Fruit fly (Drosophila melanogaster): Measurements from ENCODE around the gene mAcon1.
A peak's percentile ranks its signal among the peaks of the same experiment; 100 is the strongest.

Gene mAcon1

DNA sequence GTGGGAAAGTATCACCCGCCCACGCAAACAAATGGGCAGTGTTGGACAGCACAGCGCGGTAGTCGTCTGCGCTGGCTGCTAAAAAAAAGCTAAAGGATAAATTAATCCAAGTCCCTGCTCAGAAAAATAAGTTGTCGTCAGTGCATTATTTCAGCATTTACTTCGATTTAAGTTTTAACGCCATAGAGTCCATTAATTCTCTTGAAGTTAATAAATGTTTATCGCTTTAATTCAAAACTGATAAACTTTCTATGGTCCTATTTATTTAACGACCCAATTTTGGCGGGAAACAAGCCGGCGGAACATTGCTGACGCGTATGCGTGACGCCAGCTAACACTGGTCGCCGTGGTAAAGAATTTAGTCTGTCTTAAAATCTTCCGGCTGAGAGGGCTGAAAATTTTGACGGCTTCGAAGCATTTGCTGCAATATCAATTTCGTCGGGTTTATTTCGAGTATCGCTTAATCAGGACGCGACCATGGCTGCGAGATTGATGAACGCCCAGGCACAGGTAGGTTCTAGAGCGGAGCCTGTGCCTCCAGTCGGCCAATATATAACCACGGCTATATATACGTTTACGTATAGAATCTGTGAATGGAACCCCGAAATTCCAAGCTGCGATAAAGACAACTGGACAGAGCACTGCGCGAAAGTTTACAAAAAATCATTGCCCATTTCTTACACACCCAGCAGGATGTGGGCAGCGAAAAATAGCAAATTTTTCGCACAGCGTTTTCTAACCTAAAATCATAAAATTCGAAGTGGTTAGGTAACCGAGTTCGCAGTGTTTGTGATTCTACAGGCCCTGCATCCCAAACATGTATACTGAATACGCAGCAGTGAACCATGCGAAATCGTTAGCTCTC, at the start of gene mAcon1, which contains the start of the genes CG43345 and CG43346:
Gene mAcon1 (plus strand): TSS at position 276 of the 865 bp plus-strand sequence.
Gene CG43345 (minus strand): TSS at position 287 of the 865 bp plus-strand sequence.
Gene CG43346 (minus strand): TSS at position 287 of the 865 bp plus-strand sequence.
- no peak for TF ChIP-seq Sin3A (optimal IDR thresholded peaks at IDR 0.05)
- TF ChIP-seq ttk (optimal IDR thresholded peaks at IDR 0.05): no peak
- TF ChIP-seq psq (optimal IDR thresholded peaks at IDR 0.05): no peak
- TF ChIP-seq Myc (optimal IDR thresholded peaks at IDR 0.05): no peak
- TF ChIP-seq h (optimal IDR thresholded peaks at IDR 0.05): no peak
- no peak for TF ChIP-seq insv (optimal IDR thresholded peaks at IDR 0.05)

DNA sequence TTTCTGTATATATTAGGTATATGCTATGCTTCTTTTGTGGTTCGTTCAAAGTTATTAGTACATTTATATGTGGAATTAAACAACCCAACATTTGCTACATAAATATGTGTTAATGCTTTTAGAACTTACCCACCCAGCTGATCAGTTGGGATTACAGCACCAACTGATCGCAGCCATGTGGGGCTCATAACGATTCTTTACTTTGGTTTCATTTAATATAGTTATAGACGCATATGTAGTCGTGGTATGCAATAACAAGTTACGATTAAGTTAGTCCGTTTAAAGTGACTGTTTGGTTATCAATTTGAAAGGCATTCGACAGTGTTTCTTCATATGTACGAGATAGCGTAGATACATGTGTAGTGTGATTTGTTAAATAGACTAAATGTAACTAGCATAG, 32.6 kb upstream of the mAcon1 start:
- no peak for TF ChIP-seq h (optimal IDR thresholded peaks at IDR 0.05)
- TF ChIP-seq psq (optimal IDR thresholded peaks at IDR 0.05): no peak
- no peak for TF ChIP-seq insv (optimal IDR thresholded peaks at IDR 0.05)
- no peak for TF ChIP-seq Sin3A (optimal IDR thresholded peaks at IDR 0.05)
- no peak for TF ChIP-seq ttk (optimal IDR thresholded peaks at IDR 0.05)
- TF ChIP-seq Myc (optimal IDR thresholded peaks at IDR 0.05): no peak

DNA sequence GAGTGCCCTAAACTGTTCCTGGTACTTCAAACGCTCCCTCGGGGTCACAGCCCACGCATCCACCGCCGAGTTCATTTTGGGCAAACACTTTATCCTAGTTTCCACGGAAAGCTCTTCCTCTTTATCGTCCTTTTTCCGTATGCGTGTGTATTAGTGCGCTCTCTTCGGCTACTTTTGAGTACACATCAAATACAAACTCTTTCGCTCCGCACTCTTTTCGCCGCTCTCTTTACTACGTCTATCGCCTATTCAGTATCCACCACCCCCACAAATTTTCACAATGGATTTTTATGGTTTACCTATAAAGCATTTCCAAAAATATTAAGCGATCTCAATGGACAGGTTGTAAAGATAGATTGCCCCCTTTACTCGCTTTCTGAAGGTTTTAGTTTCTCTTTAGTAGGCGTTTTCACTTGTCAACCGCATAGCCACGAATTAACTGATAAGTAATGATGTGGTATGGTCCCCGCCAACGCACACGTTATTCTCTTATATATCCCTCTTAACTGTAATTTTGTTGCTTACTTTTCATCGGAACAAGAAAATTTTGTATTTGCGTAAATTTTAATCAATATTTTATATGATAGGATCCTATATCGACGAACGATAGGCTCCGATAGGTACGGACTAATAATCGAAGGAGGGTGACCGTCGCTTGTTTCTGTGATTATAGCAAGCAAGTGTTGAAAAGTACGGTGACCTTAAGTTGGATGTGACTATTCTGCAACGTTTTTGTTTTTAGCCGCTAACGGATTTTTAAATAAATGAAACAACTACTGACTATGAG, 26.5 kb upstream of the mAcon1 start, which contains the start of gene Dap160:
Gene Dap160 (minus strand): TSS at position 634 of the 787 bp plus-strand sequence.
- TF ChIP-seq Sin3A (optimal IDR thresholded peaks at IDR 0.05): no peak
- no peak for TF ChIP-seq h (optimal IDR thresholded peaks at IDR 0.05)
- no peak for TF ChIP-seq psq (optimal IDR thresholded peaks at IDR 0.05)
- TF ChIP-seq insv (optimal IDR thresholded peaks at IDR 0.05): no peak
- TF ChIP-seq ttk (optimal IDR thresholded peaks at IDR 0.05): no peak
- TF ChIP-seq Myc (optimal IDR thresholded peaks at IDR 0.05): no peak

DNA sequence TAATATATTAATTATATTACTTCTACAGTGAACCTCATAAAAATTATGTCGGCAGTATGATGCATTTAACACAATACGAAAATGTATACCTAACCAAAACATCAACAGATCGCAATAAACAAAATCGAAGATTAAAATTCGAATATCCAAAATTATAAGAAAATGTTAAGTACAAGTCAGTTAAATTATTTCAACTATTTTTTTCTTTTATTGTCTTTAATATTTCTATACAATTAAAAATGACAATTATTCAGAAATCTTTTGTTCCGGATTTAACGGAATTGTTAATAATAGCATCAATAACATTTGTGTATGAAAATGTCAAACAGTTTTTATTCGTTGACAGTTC, 25.9 kb upstream of the mAcon1 start:
- TF ChIP-seq Sin3A (optimal IDR thresholded peaks at IDR 0.05): no peak
- TF ChIP-seq h (optimal IDR thresholded peaks at IDR 0.05): no peak
- TF ChIP-seq insv (optimal IDR thresholded peaks at IDR 0.05): no peak
- no peak for TF ChIP-seq psq (optimal IDR thresholded peaks at IDR 0.05)
- TF ChIP-seq Myc (optimal IDR thresholded peaks at IDR 0.05): no peak
- TF ChIP-seq ttk (optimal IDR thresholded peaks at IDR 0.05): no peak

DNA sequence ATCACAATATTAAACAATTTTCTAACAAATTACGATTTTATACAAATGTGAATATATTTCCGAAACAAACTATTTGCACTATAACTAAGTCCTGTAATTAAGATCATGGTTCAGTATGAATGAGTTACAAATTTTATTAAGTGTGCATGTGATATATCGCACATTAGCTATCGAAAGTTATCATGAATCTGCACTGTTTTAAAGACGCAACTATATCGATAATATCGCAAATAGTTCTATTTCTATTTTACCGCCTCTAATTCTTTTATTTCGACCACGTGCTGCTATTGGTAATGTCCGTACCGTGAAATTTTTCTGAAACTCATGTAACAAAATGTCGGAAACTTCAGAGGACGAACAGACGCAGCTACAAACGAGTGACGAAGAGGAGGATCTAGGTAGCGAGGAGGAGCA, 25.4 kb upstream of the mAcon1 start, which contains the start of gene pths:
Gene pths (plus strand): TSS at position 258 of the 414 bp plus-strand sequence.
- TF ChIP-seq Myc (optimal IDR thresholded peaks at IDR 0.05) (no peak), ttk (optimal IDR thresholded peaks at IDR 0.05) (no peak), Sin3A (optimal IDR thresholded peaks at IDR 0.05) (no peak), insv (optimal IDR thresholded peaks at IDR 0.05) (no peak), h (optimal IDR thresholded peaks at IDR 0.05) (no peak), psq (optimal IDR thresholded peaks at IDR 0.05) (no peak)

DNA sequence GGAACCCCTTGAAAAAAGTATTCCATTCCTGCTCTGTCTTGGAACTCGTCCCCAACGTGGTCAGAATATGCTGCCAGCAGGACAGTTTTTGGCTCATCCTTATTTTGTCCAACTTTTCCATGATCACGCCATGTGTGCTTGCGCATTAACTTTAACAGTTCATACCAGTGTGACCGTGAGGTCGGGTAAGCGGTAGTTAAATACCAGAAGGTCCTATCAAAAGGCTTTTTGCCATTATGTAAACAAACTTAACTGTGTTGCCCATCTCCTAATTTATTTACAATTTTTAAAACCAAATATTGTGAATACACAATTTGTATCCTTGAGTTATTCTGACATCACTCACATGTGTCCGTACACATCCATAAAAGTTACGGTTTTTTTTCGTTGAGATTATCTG, 20.1 kb upstream of the mAcon1 start, which contains the start of gene del:
Gene del (minus strand): TSS at position 305 of the 400 bp plus-strand sequence.
- no peak for TF ChIP-seq insv (optimal IDR thresholded peaks at IDR 0.05)

DNA sequence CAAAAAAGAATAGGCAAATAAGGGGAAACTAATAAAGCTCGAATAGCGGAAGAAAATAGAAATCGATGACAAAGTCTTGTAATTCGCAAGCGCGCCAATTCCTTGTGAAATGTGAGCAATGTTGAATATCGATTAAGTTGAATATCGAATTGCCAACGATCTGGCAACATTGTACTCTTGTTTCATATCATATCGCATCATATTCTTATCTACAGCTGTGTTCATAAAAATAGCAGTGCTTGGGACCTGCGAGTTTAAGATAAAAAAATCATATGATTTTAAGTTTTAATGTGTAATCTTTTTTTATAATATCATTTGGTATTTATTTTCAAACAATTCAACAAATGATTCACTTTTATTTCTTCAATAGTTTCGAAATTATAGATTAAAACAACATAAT, 19.3 kb upstream of the mAcon1 start:
- no peak for TF ChIP-seq insv (optimal IDR thresholded peaks at IDR 0.05)
- no peak for TF ChIP-seq Myc (optimal IDR thresholded peaks at IDR 0.05)
- TF ChIP-seq ttk (optimal IDR thresholded peaks at IDR 0.05): no peak
- TF ChIP-seq psq (optimal IDR thresholded peaks at IDR 0.05): no peak
- no peak for TF ChIP-seq Sin3A (optimal IDR thresholded peaks at IDR 0.05)
- no peak for TF ChIP-seq h (optimal IDR thresholded peaks at IDR 0.05)

DNA sequence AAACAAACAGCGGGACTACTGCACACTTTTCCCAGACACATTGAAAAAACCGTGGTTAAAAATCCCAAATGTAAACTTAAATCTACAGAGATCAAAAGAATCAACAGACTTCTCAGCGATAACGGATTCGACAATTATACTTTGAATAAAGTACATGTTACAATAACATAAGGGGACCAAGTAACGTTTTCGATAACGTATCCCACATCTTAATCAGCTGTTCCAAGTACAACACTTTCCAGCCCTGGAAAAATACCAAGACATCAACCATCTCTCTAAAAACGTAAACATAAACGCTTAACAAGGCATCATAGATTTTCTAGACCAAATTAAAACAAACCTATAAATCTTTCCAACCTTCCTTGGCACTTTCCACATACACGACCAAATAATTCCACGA, 14.5 kb upstream of the mAcon1 start:
- no peak for TF ChIP-seq h (optimal IDR thresholded peaks at IDR 0.05)
- no peak for TF ChIP-seq Myc (optimal IDR thresholded peaks at IDR 0.05)
- no peak for TF ChIP-seq ttk (optimal IDR thresholded peaks at IDR 0.05)
- TF ChIP-seq insv (optimal IDR thresholded peaks at IDR 0.05): no peak

DNA sequence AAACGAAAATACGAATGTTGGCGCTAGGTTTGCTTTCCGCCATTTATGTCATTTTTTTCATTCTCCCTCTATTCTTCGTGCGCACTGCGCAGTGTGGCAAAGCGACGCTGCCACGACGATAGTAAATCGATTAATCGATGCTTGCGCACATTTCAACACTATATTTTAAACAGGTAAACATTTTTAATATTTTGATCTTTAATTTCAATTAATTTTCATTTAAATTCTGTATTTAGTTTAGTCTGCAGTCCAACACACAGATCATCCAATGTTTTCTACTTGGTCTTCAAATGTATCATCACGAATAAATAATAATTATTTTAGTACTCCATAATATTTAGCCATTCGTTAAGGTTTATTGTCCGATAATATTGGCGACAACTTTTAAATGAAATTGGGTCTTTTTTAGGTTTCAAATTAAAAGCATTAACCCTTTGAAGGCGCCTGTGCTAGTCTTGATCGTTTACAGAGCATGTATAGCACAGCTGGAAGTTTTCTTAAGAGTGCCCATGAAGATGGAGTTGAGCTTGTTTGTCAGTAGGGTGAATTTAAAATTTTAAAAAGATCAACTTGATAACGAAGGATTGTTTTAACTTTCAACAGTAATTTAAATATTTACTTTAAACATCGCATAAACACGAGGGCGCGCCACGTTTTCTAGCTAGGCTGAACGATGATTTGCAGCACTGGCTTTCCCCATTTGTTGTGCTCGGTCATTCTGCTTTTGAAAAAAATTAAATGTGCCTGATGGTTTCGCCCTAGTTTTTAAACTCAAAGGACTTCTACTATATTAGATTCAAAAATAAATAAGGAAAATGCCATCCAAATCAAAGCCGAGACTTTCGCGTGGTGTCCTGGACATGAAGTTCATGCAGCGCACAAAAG, 12.0 kb upstream of the mAcon1 start, which contains the start of the genes Mpp6 and E2f2:
Gene Mpp6 (plus strand): TSS at position 133 of the 885 bp plus-strand sequence.
Gene E2f2 (minus strand): TSS at position 594 of the 885 bp plus-strand sequence.
- TF ChIP-seq psq (optimal IDR thresholded peaks at IDR 0.05) (peak; percentile 91), h (optimal IDR thresholded peaks at IDR 0.05) (no peak)

DNA sequence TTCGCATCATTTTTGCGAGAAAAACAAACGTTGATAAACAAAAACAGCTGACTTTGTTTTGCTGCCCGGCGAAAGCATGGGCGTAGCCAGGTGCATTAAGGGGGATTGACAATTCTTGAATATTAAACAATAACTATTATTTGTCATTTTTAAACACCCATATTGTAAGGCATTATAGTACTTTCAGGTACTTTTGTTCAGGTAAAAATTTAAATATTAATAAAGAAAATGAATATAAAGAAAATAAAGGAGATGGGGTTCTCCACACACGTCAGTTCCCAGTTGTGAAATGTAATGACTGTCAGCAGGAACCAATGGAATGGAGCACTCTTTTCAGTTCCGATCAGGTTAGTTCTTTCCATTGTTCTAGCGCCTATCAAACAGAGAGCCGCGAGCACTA, 9.8 kb upstream of the mAcon1 start, which contains the start of the genes Coq3 and Pld3:
Gene Coq3 (minus strand): TSS at position 58 of the 400 bp plus-strand sequence.
Gene Pld3 (plus strand): TSS at position 294 of the 400 bp plus-strand sequence.
- TF ChIP-seq psq (optimal IDR thresholded peaks at IDR 0.05) (no peak), ttk (optimal IDR thresholded peaks at IDR 0.05) (no peak), Myc (optimal IDR thresholded peaks at IDR 0.05) (no peak), Sin3A (optimal IDR thresholded peaks at IDR 0.05) (no peak), h (optimal IDR thresholded peaks at IDR 0.05) (no peak), insv (optimal IDR thresholded peaks at IDR 0.05) (no peak)

DNA sequence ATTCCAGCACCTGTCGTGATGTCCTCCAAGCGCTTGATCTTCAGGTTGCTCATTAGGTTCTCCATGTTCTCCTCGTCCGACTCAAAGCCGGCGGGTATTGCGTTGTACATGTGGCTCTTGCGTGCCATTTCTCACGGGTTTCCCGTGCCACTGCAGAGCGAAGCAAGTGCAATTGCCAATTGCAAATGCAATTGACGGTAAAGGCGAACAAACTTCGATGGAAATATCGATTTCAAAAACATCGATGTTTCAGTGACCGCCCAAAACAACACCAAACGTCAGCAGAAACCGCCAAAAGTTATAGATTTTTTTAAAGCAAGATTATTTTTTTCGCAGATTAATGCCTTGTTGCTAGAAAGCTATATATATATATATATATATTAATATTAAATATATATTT, 5.5 kb upstream of the mAcon1 start, which contains the start of gene Nbr:
Gene Nbr (minus strand): TSS at position 209 of the 400 bp plus-strand sequence.
- TF ChIP-seq insv (optimal IDR thresholded peaks at IDR 0.05) (no peak), Sin3A (optimal IDR thresholded peaks at IDR 0.05) (no peak), h (optimal IDR thresholded peaks at IDR 0.05) (no peak), Myc (optimal IDR thresholded peaks at IDR 0.05) (no peak), psq (optimal IDR thresholded peaks at IDR 0.05) (no peak), ttk (optimal IDR thresholded peaks at IDR 0.05) (no peak)
